Fruit fly (Drosophila melanogaster) whole organism, embryonic: ENCODE results near the gene GstD11.

ENCODE experiments used
- Bdp1 ChIP-seq: fragments of 200-800 bp; sonication (Bioruptor generic); optimal IDR thresholded peaks from 3 replicates; lab custom pipeline; 2016; ENCODE audit warnings: missing biosample characterization, missing genetic modification characterization
- Bgb ChIP-seq: fragments of 200-800 bp; sonication (Bioruptor generic); IDR thresholded peaks from 2 replicates; pipeline ENCODE4 v1.3.6; 2022; ENCODE audit warnings: missing biosample characterization, missing genetic modification characterization; ENCODE audit not compliant: partially characterized antibody
- CG10321 ChIP-seq: fragments of 200-800 bp; sonication (Bioruptor generic); IDR thresholded peaks from 2 replicates; pipeline ENCODE4 v1.3.6; 2022; ENCODE audit warnings: missing biosample characterization, missing genetic modification characterization
- CG10959 ChIP-seq: fragments of 200-800 bp; sonication (Bioruptor generic); IDR thresholded peaks from 2 replicates; pipeline ENCODE4 v1.3.6; 2022; ENCODE audit warnings: missing biosample characterization, missing genetic modification characterization
- CG13287 ChIP-seq: fragments of 200-800 bp; sonication (Bioruptor generic); IDR thresholded peaks from 2 replicates; pipeline ENCODE4 v1.3.6; 2022; ENCODE audit warnings: missing biosample characterization, missing genetic modification characterization; ENCODE audit not compliant: partially characterized antibody
- CG14014 ChIP-seq: fragments of 200-800 bp; sonication (Bioruptor generic); IDR thresholded peaks from 2 replicates; pipeline ENCODE4 v1.3.6; 2022; ENCODE audit warnings: missing biosample characterization, missing genetic modification characterization
- CG15514 ChIP-seq: fragments of 200-800 bp; sonication (Bioruptor generic); optimal IDR thresholded peaks from 3 replicates; lab custom pipeline; 2017; ENCODE audit warnings: missing biosample characterization, missing genetic modification characterization, mild to moderate bottlenecking, moderate library complexity, missing genetic modification reagents
- CG16813 ChIP-seq: fragments of 200-800 bp; sonication (Bioruptor generic); IDR thresholded peaks from 3 replicates; pipeline ENCODE4 v1.3.6; 2022; ENCODE audit warnings: missing biosample characterization, missing genetic modification characterization; ENCODE audit not compliant: partially characterized antibody
- CG17186 ChIP-seq: fragments of 200-800 bp; sonication (Bioruptor generic); optimal IDR thresholded peaks from 3 replicates; lab custom pipeline; 2017; ENCODE audit warnings: missing biosample characterization, missing genetic modification reagents, missing genetic modification characterization
- CG17328 ChIP-seq: fragments of 200-800 bp; sonication (Bioruptor generic); IDR thresholded peaks from 2 replicates; pipeline ENCODE4 v1.3.6; 2022; ENCODE audit warnings: missing biosample characterization, missing genetic modification characterization
- CG17361 ChIP-seq: fragments of 200-800 bp; sonication (Bioruptor generic); IDR thresholded peaks from 3 replicates; pipeline ENCODE4 v1.3.6; 2022; ENCODE audit warnings: missing biosample characterization, missing genetic modification characterization
- CG31388 ChIP-seq: fragments of 200-800 bp; sonication (Bioruptor generic); optimal IDR thresholded peaks from 2 replicates; lab custom pipeline; 2016; ENCODE audit warnings: missing biosample characterization, missing genetic modification characterization
- CG34224 ChIP-seq: fragments of 200-800 bp; sonication (Bioruptor generic); IDR thresholded peaks from 3 replicates; pipeline ENCODE4 v1.3.6; 2022; ENCODE audit warnings: missing biosample characterization, missing genetic modification characterization; ENCODE audit not compliant: partially characterized antibody
- CG4617 ChIP-seq: fragments of 200-800 bp; sonication (Bioruptor generic); optimal IDR thresholded peaks from 3 replicates; lab custom pipeline; 2016; ENCODE audit warnings: missing biosample characterization, missing genetic modification characterization, borderline replicate concordance
- CG6791 ChIP-seq: fragments of 200-800 bp; sonication (Bioruptor generic); IDR thresholded peaks from 3 replicates; pipeline ENCODE4 v1.3.6; 2022; ENCODE audit warnings: missing biosample characterization, missing genetic modification characterization; ENCODE audit not compliant: partially characterized antibody
- CG7963 ChIP-seq: fragments of 200-800 bp; sonication (Bioruptor generic); IDR thresholded peaks from 3 replicates; pipeline ENCODE4 v1.3.6; 2022; ENCODE audit warnings: missing biosample characterization, missing genetic modification characterization; ENCODE audit not compliant: partially characterized antibody
- CG7987 ChIP-seq: fragments of 200-800 bp; sonication (Bioruptor generic); optimal IDR thresholded peaks from 2 replicates; lab custom pipeline; 2018; ENCODE audit warnings: missing biosample characterization, mild to moderate bottlenecking, missing genetic modification characterization, moderate library complexity
- CG8478 ChIP-seq: fragments of >200 bp; optimal IDR thresholded peaks from 2 replicates; lab custom pipeline; 2018
- Chrac-16 ChIP-seq: fragments of 200-800 bp; sonication (Bioruptor generic); optimal IDR thresholded peaks from 3 replicates; lab custom pipeline; 2016; ENCODE audit warnings: missing biosample characterization, missing genetic modification characterization
- CoRest ChIP-seq: fragments of 200-800 bp; sonication (Bioruptor generic); optimal IDR thresholded peaks from 3 replicates; lab custom pipeline; 2018; ENCODE audit warnings: missing biosample characterization, mild to moderate bottlenecking, missing genetic modification characterization, moderate library complexity
- Doc3 ChIP-seq: fragments of 200-800 bp; sonication (Bioruptor generic); IDR thresholded peaks from 3 replicates; pipeline ENCODE4 v1.3.6; 2022; ENCODE audit warnings: missing biosample characterization, missing genetic modification characterization; ENCODE audit not compliant: partially characterized antibody
- Dp ChIP-seq: fragments of 200-800 bp; sonication (Bioruptor generic); optimal IDR thresholded peaks from 2 replicates; lab custom pipeline; 2018; ENCODE audit warnings: missing biosample characterization, mild to moderate bottlenecking, missing genetic modification characterization, moderate library complexity
- Dref ChIP-seq: fragments of 200-800 bp; sonication (Bioruptor generic); IDR thresholded peaks from 2 replicates; pipeline ENCODE4 v1.3.6; 2022; ENCODE audit warnings: missing biosample characterization, missing genetic modification characterization
- Hand ChIP-seq: fragments of 200-800 bp; sonication (Bioruptor generic); optimal IDR thresholded peaks from 2 replicates; lab custom pipeline; 2017; ENCODE audit warnings: mild to moderate bottlenecking, missing biosample characterization, missing genetic modification reagents, missing genetic modification characterization
- Hmx ChIP-seq: fragments of 200-800 bp; sonication (Bioruptor generic); optimal IDR thresholded peaks from 2 replicates; lab custom pipeline; 2016; ENCODE audit warnings: missing biosample characterization, missing genetic modification characterization
- Hr78 ChIP-seq, 2 experiments: fragments of 200-800 bp in 1 of 2; fragments of >200 bp in 1 of 2; sonication (Bioruptor generic) in 1 of 2; optimal IDR thresholded peaks; 2 replicates each; lab custom pipeline; 2017 to 2019; ENCODE audit warnings: missing biosample characterization in 2 of 2, missing genetic modification characterization in 2 of 2, mild to moderate bottlenecking in 1 of 2, moderate library complexity in 1 of 2
- Lhr ChIP-seq: fragments of 200-800 bp; sonication (Bioruptor generic); optimal IDR thresholded peaks from 3 replicates; lab custom pipeline; 2017; ENCODE audit warnings: mild to moderate bottlenecking, missing biosample characterization, missing genetic modification reagents, missing genetic modification characterization
- Nf-YB ChIP-seq: fragments of 200-800 bp; sonication (Bioruptor generic); optimal IDR thresholded peaks from 3 replicates; lab custom pipeline; 2019; ENCODE audit warnings: missing biosample characterization, mild to moderate bottlenecking, missing genetic modification characterization, moderate library complexity
- Scr ChIP-seq: fragments of 200-800 bp; sonication (Bioruptor generic); IDR thresholded peaks from 2 replicates; pipeline ENCODE4 v1.3.6; 2022; ENCODE audit warnings: missing biosample characterization, missing genetic modification characterization; ENCODE audit not compliant: partially characterized antibody
- Xrp1 ChIP-seq: fragments of 200-800 bp; sonication (Bioruptor generic); IDR thresholded peaks from 2 replicates; pipeline ENCODE4 v1.3.6; 2022; ENCODE audit warnings: missing biosample characterization, missing genetic modification characterization
- YL-1 ChIP-seq: fragments of 200-800 bp; sonication (Bioruptor generic); optimal IDR thresholded peaks from 3 replicates; lab custom pipeline; 2017; ENCODE audit warnings: missing biosample characterization, mild to moderate bottlenecking, missing genetic modification characterization
- cato ChIP-seq: fragments of 200-800 bp; sonication (Bioruptor generic); optimal IDR thresholded peaks from 2 replicates; lab custom pipeline; 2016; ENCODE audit warnings: missing biosample characterization, missing genetic modification characterization, borderline replicate concordance
- corto ChIP-seq: fragments of 200-800 bp; sonication (Bioruptor generic); optimal IDR thresholded peaks from 2 replicates; lab custom pipeline; 2016; ENCODE audit warnings: missing biosample characterization, mild to moderate bottlenecking, missing genetic modification characterization, moderate library complexity
- crol ChIP-seq: fragments of 200-800 bp; sonication (Bioruptor generic); IDR thresholded peaks from 2 replicates; pipeline ENCODE4 v1.3.6; 2022; ENCODE audit warnings: missing biosample characterization, missing genetic modification characterization
- grau ChIP-seq: fragments of 200-800 bp; optimal IDR thresholded peaks from 3 replicates; lab custom pipeline; 2019; ENCODE audit warnings: missing biosample characterization, mild to moderate bottlenecking, missing genetic modification characterization, moderate library complexity
- hbn ChIP-seq: fragments of 200-800 bp; sonication (Bioruptor generic); IDR thresholded peaks from 2 replicates; pipeline ENCODE4 v1.3.6; 2022; ENCODE audit warnings: missing biosample characterization, missing genetic modification characterization; ENCODE audit not compliant: partially characterized antibody
- inv ChIP-seq: fragments of 200-800 bp; sonication (Bioruptor generic); IDR thresholded peaks from 2 replicates; pipeline ENCODE4 v1.3.6; 2022; ENCODE audit warnings: missing biosample characterization, missing genetic modification characterization; ENCODE audit not compliant: partially characterized antibody
- knrl ChIP-seq: fragments of 200-800 bp; sonication (Bioruptor generic); IDR thresholded peaks from 3 replicates; pipeline ENCODE4 v1.3.6; 2022; ENCODE audit warnings: missing biosample characterization, missing genetic modification characterization; ENCODE audit not compliant: partially characterized antibody
- nmo ChIP-seq: fragments of 200-800 bp; sonication (Bioruptor generic); optimal IDR thresholded peaks from 2 replicates; lab custom pipeline; 2018; ENCODE audit warnings: missing biosample characterization, mild to moderate bottlenecking, missing genetic modification characterization, moderate library complexity
- run ChIP-seq: fragments of 200-800 bp; sonication (Bioruptor generic); optimal IDR thresholded peaks from 3 replicates; lab custom pipeline; 2018; ENCODE audit warnings: missing biosample characterization, mild to moderate bottlenecking, missing genetic modification characterization
- sens ChIP-seq: fragments of 200-800 bp; sonication (Bioruptor generic); peaks from one replicate; lab custom pipeline; 2016; ENCODE audit warnings: missing biosample characterization, missing genetic modification characterization
- slou ChIP-seq: fragments of 200-800 bp; sonication (Bioruptor generic); optimal IDR thresholded peaks from 3 replicates; lab custom pipeline; 2016; ENCODE audit warnings: missing biosample characterization, missing genetic modification characterization
- sna ChIP-seq: fragments of 200-800 bp; sonication (Bioruptor generic); IDR thresholded peaks from 2 replicates; pipeline ENCODE4 v1.3.6; 2022; ENCODE audit warnings: missing biosample characterization, missing genetic modification characterization; ENCODE audit not compliant: partially characterized antibody
- stwl ChIP-seq: fragments of 200-800 bp; sonication (Bioruptor generic); optimal IDR thresholded peaks from 3 replicates; lab custom pipeline; 2018; ENCODE audit warnings: missing biosample characterization, mild to moderate bottlenecking, missing genetic modification characterization, moderate library complexity
- tna ChIP-seq: fragments of 200-800 bp; sonication (Bioruptor generic); IDR thresholded peaks from 2 replicates; pipeline ENCODE4 v1.3.6; 2022; ENCODE audit warnings: missing biosample characterization, missing genetic modification characterization; ENCODE audit not compliant: partially characterized antibody
- unc-4 ChIP-seq: fragments of 200-800 bp; sonication (Bioruptor generic); IDR thresholded peaks from 2 replicates; pipeline ENCODE4 v1.3.6; 2022; ENCODE audit warnings: missing biosample characterization, missing genetic modification characterization; ENCODE audit not compliant: partially characterized antibody
- vnd ChIP-seq: fragments of 200-800 bp; sonication (Bioruptor generic); IDR thresholded peaks from 3 replicates; pipeline ENCODE4 v1.3.6; 2022; ENCODE audit warnings: missing biosample characterization, missing genetic modification characterization; ENCODE audit not compliant: partially characterized antibody

GstD11 gene

DNA sequence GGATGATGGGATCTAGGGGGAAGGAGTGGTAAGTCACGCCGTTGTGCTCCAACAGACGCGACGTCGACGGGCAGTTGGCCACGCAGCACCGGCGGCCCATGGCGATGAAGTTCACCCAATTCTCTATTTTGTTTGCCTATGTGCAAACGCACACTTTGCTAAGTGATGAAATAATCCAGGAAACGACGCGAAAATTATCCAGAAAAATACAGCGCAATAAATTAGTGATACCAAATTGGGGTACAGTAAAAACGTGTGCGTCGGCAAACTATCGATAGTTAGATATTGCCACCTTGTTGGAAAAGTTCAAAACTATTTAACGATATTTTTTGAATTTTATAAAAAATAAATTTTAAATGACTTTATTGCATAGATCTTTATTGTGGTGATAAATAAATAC lies 27.1 kb upstream of the GstD11 start, which contains the start of gene MBD-R2 (continued):
- TF ChIP-seq Lhr (peak; percentile 54), Hmx (GFP tag; lab: Kevin White, UChicago) (no peak), Dref (GFP tag; lab: Robert Waterston, UW) (peak; percentile 67), CG8478 (lab: Kevin White, UChicago) (no peak), stwl (tag; lab: Kevin White, UChicago) (peak; percentile 65), sna (GFP tag; lab: Robert Waterston, UW) (peak; percentile 42; the same call in 1 of the 2 replicates), CG10321 (GFP tag; lab: Robert Waterston, UW) (no peak), Nf-YB (GFP tag; lab: Kevin White, UChicago) (no peak), CG34224 (peak; percentile 66; the same call in 2 of the 3 replicates), vnd (GFP tag; lab: Robert Waterston, UW) (peak; percentile 52; the same call in 2 of the 3 replicates), Hr78 (GFP tag; optimal IDR thresholded peaks at IDR 0.05; lab: Kevin White, UChicago) (no peak), CG31388 (GFP tag; lab: Kevin White, UChicago) (no peak), unc-4 (GFP tag; lab: Robert Waterston, UW) (peak; percentile 80), slou (no peak), cato (no peak), nmo (GFP tag; lab: Kevin White, UChicago) (peak; percentile 23), CoRest (tag; lab: Kevin White, UChicago) (peak; percentile 19), corto (GFP tag; lab: Kevin White, UChicago) (no peak), Dp (GFP tag; lab: Kevin White, UChicago) (peak; percentile 67), Chrac-16 (no peak), CG10959 (no peak), CG15514 (peak; percentile 47), grau (tag; lab: Kevin White, UChicago) (peak; percentile 42), crol (GFP tag; lab: Robert Waterston, UW) (peak; percentile 89), tna (GFP tag; lab: Robert Waterston, UW) (peak; percentile 28; the same call in 1 of the 2 replicates), CG14014 (GFP tag; lab: Robert Waterston, UW) (no peak), CG17328 (0 out of 2 replicates have a peak, but pooled peaks have one; percentile 27), CG17361 (GFP tag; lab: Robert Waterston, UW) (0 out of 3 replicates have a peak, but pooled peaks have one; percentile 26), Doc3 (GFP tag; lab: Robert Waterston, UW) (peak; percentile 56; the same call in 2 of the 3 replicates), Xrp1 (GFP tag; lab: Robert Waterston, UW) (0 out of 2 replicates have a peak, but pooled peaks have one; percentile 16), Hand (GFP tag; lab: Kevin White, UChicago) (no peak), hbn (GFP tag; lab: Robert Waterston, UW) (peak; percentile 71), run (tag; lab: Kevin White, UChicago) (no peak), CG7987 (no peak), CG16813 (GFP tag; lab: Robert Waterston, UW) (peak; percentile 69), CG6791 (GFP tag; lab: Robert Waterston, UW) (0 out of 3 replicates have a peak, but pooled peaks have one; percentile 34), Bdp1 (GFP tag; lab: Kevin White, UChicago) (no peak), sens (GFP tag; lab: Kevin White, UChicago) (peak; percentile 73), YL-1 (peak; percentile 87), inv (GFP tag; lab: Robert Waterston, UW) (peak; percentile 62; the same call in 1 of the 2 replicates), CG4617 (GFP tag; lab: Kevin White, UChicago) (peak; percentile 94), knrl (GFP tag; lab: Robert Waterston, UW) (peak; percentile 78), Scr (GFP tag; lab: Robert Waterston, UW) (peak; percentile 76), Bgb (GFP tag; lab: Robert Waterston, UW) (peak; percentile 67), CG17186 (peak; percentile 51), CG7963 (GFP tag; lab: Robert Waterston, UW) (no peak), CG13287 (GFP tag; lab: Robert Waterston, UW) (peak; percentile 84)
